Worm (Caenorhabditis elegans) whole organism, mixed stage, embryonic: Measurements from ENCODE around the gene acr-24.
"Not testable (repeated sequence)": the region's sequence is repeated elsewhere in the genome, so short reads cannot be mapped to it uniquely, and the experiment has no call there.

Source experiments
- drap-1 ChIP-seq: fragments of 200-800 bp; sonication (Bioruptor generic); optimal IDR thresholded peaks from 3 replicates; lab custom pipeline; 2018; ENCODE audit warnings: mild to moderate bottlenecking, missing genetic modification characterization, missing compliant biosample characterization
- lin-13 ChIP-seq: fragments of 150-350 bp; optimal IDR thresholded peaks from 2 replicates; lab custom pipeline; 2014; ENCODE audit warnings: missing biosample characterization, missing genetic modification characterization
- mep-1 ChIP-seq: fragments of 150-350 bp; optimal IDR thresholded peaks from 2 replicates; lab custom pipeline; 2017; ENCODE audit warnings: missing biosample characterization, missing genetic modification reagents, missing genetic modification characterization, inconsistent platforms
- nhr-12 ChIP-seq: fragments of 150-350 bp; optimal IDR thresholded peaks from 2 replicates; lab custom pipeline; 2014; ENCODE audit warnings: missing biosample characterization, missing genetic modification characterization
- nhr-28 ChIP-seq: fragments of 150-350 bp; optimal IDR thresholded peaks from 2 replicates; lab custom pipeline; 2014; ENCODE audit warnings: missing biosample characterization, missing genetic modification characterization
- pha-4 ChIP-seq: fragments of 150-350 bp; optimal IDR thresholded peaks from 2 replicates; lab custom pipeline; 2018; ENCODE audit warnings: missing biosample characterization, missing genetic modification reagents, missing genetic modification characterization
- sem-2 ChIP-seq: fragments of 200-800 bp; sonication (Bioruptor generic); optimal IDR thresholded peaks from 2 replicates; lab custom pipeline; 2018; ENCODE audit warnings: mild to moderate bottlenecking, missing genetic modification characterization, missing compliant biosample characterization
- unc-120 ChIP-seq: sonication (generic microtip); optimal IDR thresholded peaks from 2 replicates; lab custom pipeline; 2017; ENCODE audit warnings: missing genetic modification characterization, missing compliant biosample characterization; ENCODE audit not compliant: poor library complexity, severe bottlenecking

- not testable (repeated sequence) for TF ChIP-seq nhr-12 (tag; lab: Kevin White, UChicago); unc-120 (tag; lab: Kevin White, UChicago); mep-1; drap-1; lin-13 (tag; lab: Kevin White, UChicago); pha-4 (tag; lab: Kevin White, UChicago); nhr-28 (tag; lab: Kevin White, UChicago); sem-2 (GFP tag; lab: Kevin White, UChicago)
These were observed 24.0 kb downstream of the acr-24 start, which contains the start of gene Y73F8A.32 for ce11 chrIV:15521342-15521741.
